Fruit fly (Drosophila melanogaster) S2 (cell line): ENCODE results near the gene CG31279.

ENCODE experiments used
- CG8478 ChIP-seq: fragments of >200 bp; optimal IDR thresholded peaks from 2 replicates; lab custom pipeline; 2018
- CTCF ChIP-seq, 2 experiments: fragments of >200 bp; optimal IDR thresholded peaks; 2 replicates each; lab custom pipeline; 2018

The CG31279 gene

dm6 chr3R:16455875-16456274 is 25.4 kb downstream of the CG31279 start, which contains the start of gene CG14883:
CG14883 (plus strand) TSS chr3R:16456052.
- TF ChIP-seq CG8478 (lab: Kevin White, UChicago): no peak
- TF ChIP-seq CTCF (optimal IDR thresholded peaks at IDR 0.05; lab: Kevin White, UChicago): no peak

DNA sequence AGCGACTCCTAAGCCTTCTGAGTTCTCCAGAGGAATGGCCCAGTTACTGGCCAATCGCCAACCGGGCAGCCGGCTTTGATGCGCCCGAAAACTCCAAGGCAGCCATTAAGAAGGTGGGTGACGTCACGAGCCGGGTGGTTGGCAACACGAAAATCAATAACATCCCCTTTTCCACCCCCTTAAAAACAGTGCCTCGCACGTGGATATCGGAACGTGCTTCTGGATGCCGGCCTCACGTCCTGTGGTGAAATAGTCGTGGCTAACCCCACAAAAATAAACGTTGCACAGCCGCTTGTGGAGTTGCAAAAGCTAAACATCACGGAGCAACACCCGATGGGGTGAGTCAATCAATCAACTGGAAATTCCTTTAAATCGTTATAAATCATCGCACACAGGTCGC is 26.1 kb downstream of the CG31279 start:
- TF ChIP-seq CTCF (optimal IDR thresholded peaks at IDR 0.05; lab: Kevin White, UChicago) (no peak), CG8478 (lab: Kevin White, UChicago) (no peak)

dm6 chr3R:16468556-16468955 is 38.1 kb downstream of the CG31279 start:
- no peak for TF ChIP-seq CG8478 (lab: Kevin White, UChicago)
- no peak for TF ChIP-seq CTCF (optimal IDR thresholded peaks at IDR 0.05; lab: Kevin White, UChicago)

- no peak for TF ChIP-seq CTCF (optimal IDR thresholded peaks at IDR 0.05; lab: Kevin White, UChicago)
- TF ChIP-seq CG8478 (lab: Kevin White, UChicago): no peak
Measured at dm6 chr3R:16469501-16470263, 39.2 kb downstream of the CG31279 start, which contains the start of the genes CG42232 and CSN5. CG42232 (minus strand) TSS chr3R:16469663. CSN5 (plus strand) TSS chr3R:16470099.

dm6 chr3R:16472301-16472700 is 41.8 kb downstream of the CG31279 start, which contains the start of gene Gyc89Da:
Gyc89Da (plus strand) TSS chr3R:16472601.
- TF ChIP-seq CG8478 (lab: Kevin White, UChicago) (no peak), CTCF (optimal IDR thresholded peaks at IDR 0.05; lab: Kevin White, UChicago) (no peak)

dm6 chr3R:16476472-16476871 is 46.0 kb downstream of the CG31279 start:
- TF ChIP-seq CG8478 (lab: Kevin White, UChicago) (no peak), CTCF (optimal IDR thresholded peaks at IDR 0.05; lab: Kevin White, UChicago) (no peak)

- no peak for TF ChIP-seq CG8478 (lab: Kevin White, UChicago)
Measured at dm6 chr3R:16477033-16477432, 46.6 kb downstream of the CG31279 start, which contains the start of gene Gyc89Db. Gyc89Db (plus strand) TSS chr3R:16477110.

dm6 chr3R:16480995-16481394 is 50.5 kb downstream of the CG31279 start, which contains the start of gene Dhfr:
Dhfr (plus strand) TSS chr3R:16481167.
- TF ChIP-seq CTCF (optimal IDR thresholded peaks at IDR 0.05; lab: Kevin White, UChicago) (no peak), CG8478 (lab: Kevin White, UChicago) (no peak)

DNA sequence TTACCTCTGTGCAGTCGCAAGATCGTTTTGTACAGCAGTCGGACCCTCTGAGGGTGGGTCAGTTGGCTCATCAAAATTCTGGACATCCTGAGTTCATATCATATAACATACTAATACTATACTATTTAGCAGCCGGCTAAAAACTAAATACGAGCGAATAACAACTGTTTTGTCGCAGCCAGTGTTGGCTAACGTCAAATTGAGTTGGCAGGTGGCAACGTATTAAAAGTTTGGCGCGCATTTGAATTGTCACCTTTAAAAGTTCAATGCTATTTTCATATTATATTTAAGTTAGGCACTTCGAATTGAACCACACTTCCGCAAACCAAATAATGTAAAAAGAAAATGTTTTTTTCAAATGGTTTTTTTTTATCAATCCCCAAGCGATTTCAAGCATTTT is 51.8 kb downstream of the CG31279 start, which contains the start of gene Sdhaf3:
TSS of gene Sdhaf3 (minus strand) at position 177 of the 400 bp plus-strand sequence.
- TF ChIP-seq CG8478 (lab: Kevin White, UChicago) (no peak), CTCF (optimal IDR thresholded peaks at IDR 0.05; lab: Kevin White, UChicago) (no peak)
